Fruit fly (Drosophila melanogaster) whole organism, embryonic: ENCODE measurements around the gene LManV.

Experiments
- Atf3 ChIP-seq: fragments of 200-800 bp; sonication (Bioruptor generic); optimal IDR thresholded peaks from 3 replicates; lab custom pipeline; 2016; ENCODE audit warnings: missing biosample characterization, missing genetic modification characterization
- B-H2 ChIP-seq: fragments of 200-800 bp; sonication (Bioruptor generic); optimal IDR thresholded peaks from 2 replicates; lab custom pipeline; 2018; ENCODE audit warnings: missing biosample characterization, mild to moderate bottlenecking, missing genetic modification characterization
- Bgb ChIP-seq: fragments of 200-800 bp; sonication (Bioruptor generic); IDR thresholded peaks from 2 replicates; pipeline ENCODE4 v1.3.6; 2022; ENCODE audit warnings: missing biosample characterization, missing genetic modification characterization; ENCODE audit not compliant: partially characterized antibody
- CG10267 ChIP-seq: fragments of 200-800 bp; sonication (Bioruptor generic); optimal IDR thresholded peaks from 2 replicates; lab custom pipeline; 2018; ENCODE audit warnings: missing biosample characterization, mild to moderate bottlenecking, missing genetic modification characterization, moderate library complexity
- CG10431 ChIP-seq: fragments of 200-800 bp; sonication (Bioruptor generic); optimal IDR thresholded peaks from 3 replicates; lab custom pipeline; 2018; ENCODE audit warnings: missing biosample characterization, mild to moderate bottlenecking, missing genetic modification characterization
- CG10565 ChIP-seq: fragments of 200-800 bp; sonication (Bioruptor generic); optimal IDR thresholded peaks from 3 replicates; lab custom pipeline; 2016; ENCODE audit warnings: missing biosample characterization, mild to moderate bottlenecking, missing genetic modification characterization
- CG13624 ChIP-seq: fragments of 200-800 bp; sonication (Bioruptor generic); optimal IDR thresholded peaks from 2 replicates; lab custom pipeline; 2016; ENCODE audit warnings: missing biosample characterization, missing genetic modification characterization
- CG14441 ChIP-seq: fragments of 200-800 bp; sonication (Bioruptor generic); IDR thresholded peaks from 2 replicates; pipeline ENCODE4 v1.3.6; 2022; ENCODE audit warnings: missing biosample characterization, missing genetic modification characterization
- CG17328 ChIP-seq: fragments of 200-800 bp; sonication (Bioruptor generic); IDR thresholded peaks from 2 replicates; pipeline ENCODE4 v1.3.6; 2022; ENCODE audit warnings: missing biosample characterization, missing genetic modification characterization
- CG17385 ChIP-seq: fragments of 200-800 bp; sonication (Bioruptor generic); optimal IDR thresholded peaks from 3 replicates; lab custom pipeline; 2018; ENCODE audit warnings: missing biosample characterization, mild to moderate bottlenecking, missing genetic modification characterization
- CG2199 ChIP-seq: fragments of 200-800 bp; sonication (Bioruptor generic); IDR thresholded peaks from 3 replicates; pipeline ENCODE4 v1.3.6; 2022; ENCODE audit warnings: missing biosample characterization, missing genetic modification characterization
- CG32772 ChIP-seq: fragments of 200-800 bp; sonication (Bioruptor generic); IDR thresholded peaks from 2 replicates; pipeline ENCODE4 v1.3.6; 2022; ENCODE audit warnings: missing biosample characterization, missing genetic modification characterization
- CG3281 ChIP-seq: fragments of 200-800 bp; sonication (Bioruptor generic); optimal IDR thresholded peaks from 3 replicates; lab custom pipeline; 2017; ENCODE audit warnings: missing biosample characterization, mild to moderate bottlenecking, missing genetic modification characterization
- CG3407 ChIP-seq: fragments of 200-800 bp; sonication (Bioruptor generic); optimal IDR thresholded peaks from 2 replicates; lab custom pipeline; 2018; ENCODE audit warnings: missing biosample characterization, mild to moderate bottlenecking, missing genetic modification characterization
- CG34376 ChIP-seq: fragments of 200-800 bp; sonication (Bioruptor generic); optimal IDR thresholded peaks from 2 replicates; lab custom pipeline; 2018; ENCODE audit warnings: missing biosample characterization, mild to moderate bottlenecking, missing genetic modification characterization
- CG4328 ChIP-seq: fragments of 200-800 bp; sonication (Bioruptor generic); optimal IDR thresholded peaks from 3 replicates; lab custom pipeline; 2017; ENCODE audit warnings: missing biosample characterization, missing genetic modification reagents, missing genetic modification characterization
- CG4360 ChIP-seq: fragments of 200-800 bp; sonication (Bioruptor generic); IDR thresholded peaks from 2 replicates; pipeline ENCODE4 v1.3.6; 2022; ENCODE audit warnings: missing biosample characterization, missing genetic modification characterization
- CG4617 ChIP-seq: fragments of 200-800 bp; sonication (Bioruptor generic); optimal IDR thresholded peaks from 3 replicates; lab custom pipeline; 2016; ENCODE audit warnings: missing biosample characterization, missing genetic modification characterization, borderline replicate concordance
- CG4854 ChIP-seq: fragments of 200-800 bp; sonication (Bioruptor generic); optimal IDR thresholded peaks from 2 replicates; lab custom pipeline; 2016; ENCODE audit warnings: missing biosample characterization, missing genetic modification characterization, inconsistent platforms
- CG8290 ChIP-seq, 3 experiments: fragments of 200-800 bp; sonication (Bioruptor generic); optimal IDR thresholded peaks; 2 replicates each; lab custom pipeline; 2016 to 2019; ENCODE audit warnings: missing biosample characterization in 3 of 3, missing genetic modification characterization in 3 of 3, mild to moderate bottlenecking in 2 of 3, moderate library complexity in 1 of 3
- CG8359 ChIP-seq: fragments of 200-800 bp; sonication (Bioruptor generic); optimal IDR thresholded peaks from 2 replicates; lab custom pipeline; 2017; ENCODE audit warnings: missing biosample characterization, mild to moderate bottlenecking, missing genetic modification characterization, borderline replicate concordance
- Dbx ChIP-seq: fragments of 200-800 bp; sonication (Bioruptor generic); IDR thresholded peaks from 3 replicates; pipeline ENCODE4 v1.3.6; 2022; ENCODE audit warnings: missing biosample characterization, missing genetic modification characterization
- Dp ChIP-seq: fragments of 200-800 bp; sonication (Bioruptor generic); optimal IDR thresholded peaks from 2 replicates; lab custom pipeline; 2018; ENCODE audit warnings: missing biosample characterization, mild to moderate bottlenecking, missing genetic modification characterization, moderate library complexity
- HLH3B ChIP-seq: fragments of 200-800 bp; sonication (Bioruptor generic); IDR thresholded peaks from 2 replicates; pipeline ENCODE4 v1.3.6; 2022; ENCODE audit warnings: missing biosample characterization, missing genetic modification characterization
- Hey ChIP-seq: fragments of 200-800 bp; sonication (Bioruptor generic); optimal IDR thresholded peaks from 3 replicates; lab custom pipeline; 2018; ENCODE audit warnings: missing biosample characterization, mild to moderate bottlenecking, missing genetic modification characterization
- Hmr ChIP-seq: fragments of 200-800 bp; sonication (Bioruptor generic); optimal IDR thresholded peaks from 3 replicates; lab custom pipeline; 2017; ENCODE audit warnings: mild to moderate bottlenecking, missing biosample characterization, missing genetic modification reagents, missing genetic modification characterization
- MESR4 ChIP-seq: fragments of 200-800 bp; sonication (Bioruptor generic); optimal IDR thresholded peaks from 2 replicates; lab custom pipeline; 2018; ENCODE audit warnings: missing biosample characterization, mild to moderate bottlenecking, missing genetic modification characterization, moderate library complexity
- Ravus ChIP-seq: fragments of 200-800 bp; sonication (Bioruptor generic); IDR thresholded peaks from 2 replicates; pipeline ENCODE4 v1.3.6; 2022; ENCODE audit warnings: missing biosample characterization, missing genetic modification characterization
- Sox100B ChIP-seq: fragments of 200-800 bp; sonication (Bioruptor generic); optimal IDR thresholded peaks from 3 replicates; lab custom pipeline; 2018; ENCODE audit warnings: missing biosample characterization, mild to moderate bottlenecking, missing genetic modification characterization
- Xbp1 ChIP-seq: fragments of 200-800 bp; sonication (Bioruptor generic); optimal IDR thresholded peaks from 3 replicates; lab custom pipeline; 2016; ENCODE audit warnings: missing biosample characterization, mild to moderate bottlenecking, missing genetic modification characterization
- ase ChIP-seq: fragments of 200-800 bp; sonication (Bioruptor generic); IDR thresholded peaks from 3 replicates; pipeline ENCODE4 v1.3.6; 2022; ENCODE audit warnings: missing biosample characterization, missing genetic modification characterization
- br ChIP-seq: fragments of >200 bp; optimal IDR thresholded peaks from 2 replicates; lab custom pipeline; 2017
- cad ChIP-seq: fragments of >200 bp; optimal IDR thresholded peaks from 2 replicates; lab custom pipeline; 2017; ENCODE audit warnings: missing biosample characterization, missing genetic modification characterization
- cg ChIP-seq: fragments of 200-800 bp; sonication (Bioruptor generic); optimal IDR thresholded peaks from 3 replicates; lab custom pipeline; 2019; ENCODE audit warnings: missing biosample characterization, mild to moderate bottlenecking, missing genetic modification characterization, moderate library complexity
- chm ChIP-seq: fragments of 200-800 bp; sonication (Bioruptor generic); IDR thresholded peaks from 2 replicates; pipeline ENCODE4 v1.3.6; 2022; ENCODE audit warnings: missing biosample characterization, missing genetic modification characterization
- fd96Cb ChIP-seq: fragments of 200-800 bp; sonication (Bioruptor generic); optimal IDR thresholded peaks from 2 replicates; lab custom pipeline; 2018; ENCODE audit warnings: missing biosample characterization, mild to moderate bottlenecking, missing genetic modification characterization, moderate library complexity
- fu2 ChIP-seq: fragments of 200-800 bp; sonication (Bioruptor generic); optimal IDR thresholded peaks from 2 replicates; lab custom pipeline; 2016; ENCODE audit warnings: missing biosample characterization, missing genetic modification characterization
- gcm ChIP-seq: fragments of 200-800 bp; sonication (Bioruptor generic); optimal IDR thresholded peaks from 2 replicates; lab custom pipeline; 2019; ENCODE audit warnings: missing biosample characterization, mild to moderate bottlenecking, missing genetic modification characterization, moderate library complexity
- jing ChIP-seq: fragments of 200-800 bp; sonication (Bioruptor generic); optimal IDR thresholded peaks from 2 replicates; lab custom pipeline; 2018; ENCODE audit warnings: missing biosample characterization, mild to moderate bottlenecking, missing genetic modification characterization
- lmd ChIP-seq: fragments of 200-800 bp; sonication (Bioruptor generic); IDR thresholded peaks from 2 replicates; pipeline ENCODE4 v1.3.6; 2022; ENCODE audit warnings: missing biosample characterization, missing genetic modification characterization
- mam ChIP-seq: fragments of 200-800 bp; sonication (Bioruptor generic); optimal IDR thresholded peaks from 3 replicates; lab custom pipeline; 2016; ENCODE audit warnings: missing biosample characterization, missing genetic modification characterization
- mirr ChIP-seq: fragments of 200-800 bp; sonication (Bioruptor generic); optimal IDR thresholded peaks from 3 replicates; lab custom pipeline; 2018; ENCODE audit warnings: missing biosample characterization, mild to moderate bottlenecking, missing genetic modification characterization
- nom ChIP-seq: fragments of 200-800 bp; sonication (Bioruptor generic); optimal IDR thresholded peaks from 2 replicates; lab custom pipeline; 2017; ENCODE audit warnings: missing biosample characterization, missing genetic modification characterization, mild to moderate bottlenecking, moderate library complexity, missing genetic modification reagents
- oc ChIP-seq: fragments of 200-800 bp; sonication (Bioruptor generic); optimal IDR thresholded peaks from 2 replicates; lab custom pipeline; 2018; ENCODE audit warnings: missing biosample characterization, mild to moderate bottlenecking, missing genetic modification characterization, moderate library complexity
- pho ChIP-seq: fragments of 200-800 bp; sonication (Bioruptor generic); optimal IDR thresholded peaks from 2 replicates; lab custom pipeline; 2016; ENCODE audit warnings: missing biosample characterization, missing genetic modification characterization
- sna ChIP-seq: fragments of 200-800 bp; sonication (Bioruptor generic); IDR thresholded peaks from 2 replicates; pipeline ENCODE4 v1.3.6; 2022; ENCODE audit warnings: missing biosample characterization, missing genetic modification characterization; ENCODE audit not compliant: partially characterized antibody
- tna ChIP-seq: fragments of 200-800 bp; sonication (Bioruptor generic); IDR thresholded peaks from 2 replicates; pipeline ENCODE4 v1.3.6; 2022; ENCODE audit warnings: missing biosample characterization, missing genetic modification characterization; ENCODE audit not compliant: partially characterized antibody
- toy ChIP-seq: fragments of 200-800 bp; sonication (Bioruptor generic); IDR thresholded peaks from 2 replicates; pipeline ENCODE4 v1.3.6; 2022; ENCODE audit warnings: missing biosample characterization, missing genetic modification characterization
- wek ChIP-seq: fragments of 200-800 bp; sonication (Bioruptor generic); optimal IDR thresholded peaks from 3 replicates; lab custom pipeline; 2018; ENCODE audit warnings: missing biosample characterization, mild to moderate bottlenecking, missing genetic modification characterization, moderate library complexity

LManV gene

DNA sequence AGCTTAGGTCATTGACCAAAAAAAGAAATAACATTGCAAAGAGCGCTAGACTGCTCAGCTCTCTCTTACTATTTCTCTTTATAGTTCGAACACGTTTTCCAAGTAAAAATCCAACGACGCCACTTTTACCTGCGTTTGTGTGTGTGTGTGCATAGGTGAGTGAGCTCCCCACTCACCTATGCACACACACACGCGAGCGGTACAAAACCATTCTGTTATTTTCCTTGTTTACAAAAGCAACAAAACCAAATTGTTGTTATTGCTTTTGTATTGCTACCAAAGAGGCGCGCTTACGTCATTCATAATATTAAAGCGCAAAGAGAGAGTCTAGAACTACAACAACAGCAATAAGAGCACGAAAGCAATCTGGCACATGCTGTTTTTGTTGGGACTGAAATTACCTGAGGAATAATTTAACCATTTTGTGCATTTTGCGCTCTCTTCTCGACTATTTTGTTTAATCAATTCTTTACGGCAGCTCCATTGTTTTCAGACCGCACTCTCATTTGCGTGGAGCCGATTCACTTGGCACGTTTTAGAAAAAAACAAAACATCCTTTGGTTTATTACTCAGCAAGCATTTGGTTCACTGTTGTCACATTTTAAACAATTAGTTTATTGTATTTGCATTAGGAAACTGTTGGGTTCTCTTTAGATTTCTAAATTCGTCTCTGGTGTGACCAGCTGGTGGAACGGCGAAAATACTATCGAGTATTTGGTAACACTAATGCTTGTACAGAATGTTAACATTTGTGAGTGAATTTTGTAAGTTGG, 35.9 kb downstream of the LManV start, which contains the start of gene raw (continued):
- TF ChIP-seq CG17328 (no peak), chm (GFP tag; lab: Robert Waterston, UW) (no peak), CG34376 (GFP tag; lab: Kevin White, UChicago) (peak; percentile 70), CG17385 (peak; percentile 52), CG4328 (GFP tag; lab: Kevin White, UChicago) (no peak), CG14441 (no peak), Hey (tag; lab: Kevin White, UChicago) (peak; percentile 39), CG10565 (no peak), fd96Cb (tag; lab: Kevin White, UChicago) (no peak), CG4617 (GFP tag; lab: Kevin White, UChicago) (peak; percentile 16), CG10267 (tag; lab: Kevin White, UChicago) (no peak), wek (GFP tag; lab: Kevin White, UChicago) (peak; percentile 8), sna (0 out of 2 replicates have a peak, but pooled peaks have one; percentile 36), Xbp1 (GFP tag; lab: Kevin White, UChicago) (no peak), HLH3B (GFP tag; lab: Robert Waterston, UW) (no peak), mirr (GFP tag; lab: Kevin White, UChicago) (peak; percentile 68), Hmr (GFP tag; lab: Kevin White, UChicago) (peak; percentile 29), br (lab: Kevin White, UChicago) (no peak), Atf3 (GFP tag; lab: Kevin White, UChicago) (peak; percentile 86), Sox100B (GFP tag; lab: Kevin White, UChicago) (no peak), Bgb (GFP tag; lab: Robert Waterston, UW) (0 out of 2 replicates have a peak, but pooled peaks have one; percentile 3), pho (GFP tag; lab: Kevin White, UChicago) (no peak), CG2199 (GFP tag; lab: Robert Waterston, UW) (0 out of 3 replicates have a peak, but pooled peaks have one; percentile 3), cg (GFP tag; lab: Kevin White, UChicago) (peak; percentile 93), jing (no peak), CG3407 (GFP tag; lab: Kevin White, UChicago) (no peak), cad (GFP tag; lab: Kevin White, UChicago) (no peak), nom (GFP tag; lab: Kevin White, UChicago) (peak; percentile 56), fu2 (GFP tag; lab: Kevin White, UChicago) (no peak), CG10431 (GFP tag; lab: Kevin White, UChicago) (peak; percentile 48), CG3281 (peak; percentile 12), MESR4 (GFP tag; lab: Kevin White, UChicago) (peak; percentile 65), lmd (no peak), tna (GFP tag; lab: Robert Waterston, UW) (no peak), ase (GFP tag; lab: Robert Waterston, UW) (no peak), CG32772 (GFP tag; lab: Robert Waterston, UW) (no peak), CG13624 (peak; percentile 50), oc (tag; lab: Kevin White, UChicago) (no peak), toy (GFP tag; lab: Robert Waterston, UW) (no peak), Dbx (GFP tag; lab: Robert Waterston, UW) (peak; percentile 29; the same call in 1 of the 3 replicates), Ravus (GFP tag; lab: Robert Waterston, UW) (no peak), CG8359 (no peak), mam (GFP tag; lab: Kevin White, UChicago) (no peak), CG4854 (GFP tag; lab: Kevin White, UChicago) (peak; percentile 4), Dp (GFP tag; lab: Kevin White, UChicago) (no peak), gcm (GFP tag; lab: Kevin White, UChicago) (peak; percentile 2), B-H2 (GFP tag; lab: Kevin White, UChicago) (peak; percentile 53), CG8290 (GFP tag; optimal IDR thresholded peaks at IDR 0.05; lab: Kevin White, UChicago) (no peak), CG8290 (tag; optimal IDR thresholded peaks at IDR 0.05; lab: Kevin White, UChicago) (peak in 1 of 2 experiments; percentile 24), CG4360 (peak; percentile 88)
